Fruit fly (Drosophila melanogaster): ENCODE measurements around the gene CG5909.
A peak's percentile ranks its signal among the peaks of the same experiment; 100 is the strongest.

The CG5909 gene

dm6 chr3R:27160858-27161257 is at the start of gene CG5909:
CG5909 (plus strand) TSS chr3R:27161158.
- TF ChIP-seq CG14711 (tag; optimal IDR thresholded peaks at IDR 0.05) (no peak), kay (GFP tag; ENCODE audit: borderline replicate concordance) (no peak), cic (GFP tag; optimal IDR thresholded peaks at IDR 0.05) (no peak), CG11617 (GFP tag; optimal IDR thresholded peaks at IDR 0.05) (no peak), Crg-1 (GFP tag; optimal IDR thresholded peaks at IDR 0.05) (no peak), CG7101 (tag; optimal IDR thresholded peaks at IDR 0.05) (no peak), Clk (GFP tag; optimal IDR thresholded peaks at IDR 0.05) (no peak), CG1620 (GFP tag; optimal IDR thresholded peaks at IDR 0.05) (no peak), ovo (GFP tag; optimal IDR thresholded peaks at IDR 0.05) (no peak), cnc (optimal IDR thresholded peaks at IDR 0.05) (no peak), bab1 (GFP tag; optimal IDR thresholded peaks at IDR 0.05) (no peak), CG33017 (tag; optimal IDR thresholded peaks at IDR 0.05) (no peak)

- peak; percentile 81 for TF ChIP-seq ovo (GFP tag; optimal IDR thresholded peaks at IDR 0.05)
- peak; percentile 96 for TF ChIP-seq cic (GFP tag; optimal IDR thresholded peaks at IDR 0.05)
- no peak for TF ChIP-seq kay (GFP tag; ENCODE audit: borderline replicate concordance)
- TF ChIP-seq CG33017 (tag; optimal IDR thresholded peaks at IDR 0.05) = peak; percentile 85
- peak; percentile 91 for TF ChIP-seq CG7045 (GFP tag; optimal IDR thresholded peaks at IDR 0.05)
- TF ChIP-seq CG5204 (GFP tag; optimal IDR thresholded peaks at IDR 0.05) = peak; percentile 88
- peak; percentile 92 for TF ChIP-seq bab1 (GFP tag; optimal IDR thresholded peaks at IDR 0.05)
- TF ChIP-seq pad (GFP tag; optimal IDR thresholded peaks at IDR 0.05) = peak; percentile 76
- no peak for TF ChIP-seq cnc (optimal IDR thresholded peaks at IDR 0.05)
- TF ChIP-seq tj (GFP tag; optimal IDR thresholded peaks at IDR 0.05) = peak; percentile 86
- TF ChIP-seq CG11617 (GFP tag; optimal IDR thresholded peaks at IDR 0.05) = peak; percentile 90
- peak; percentile 83 for TF ChIP-seq Clk (GFP tag; optimal IDR thresholded peaks at IDR 0.05)
- TF ChIP-seq CG12768 (GFP tag; optimal IDR thresholded peaks at IDR 0.05) = peak; percentile 90
- peak; percentile 93 for TF ChIP-seq toe (GFP tag; optimal IDR thresholded peaks at IDR 0.05)
- peak; percentile 90 for TF ChIP-seq Mnt (GFP tag; optimal IDR thresholded peaks at IDR 0.05)
- peak; percentile 91 for TF ChIP-seq CG1620 (GFP tag; optimal IDR thresholded peaks at IDR 0.05)
- TF ChIP-seq Hr96 (GFP tag; optimal IDR thresholded peaks at IDR 0.05) = peak; percentile 84
- peak; percentile 85 for TF ChIP-seq CG14711 (tag; optimal IDR thresholded peaks at IDR 0.05)
- TF ChIP-seq Crg-1 (GFP tag; optimal IDR thresholded peaks at IDR 0.05) = peak; percentile 83
- TF ChIP-seq CG7101 (tag; optimal IDR thresholded peaks at IDR 0.05) = peak; percentile 86
These were observed 49.0 kb upstream of the CG5909 start, which contains the start of the genes gb and CG5815 for dm6 chr3R:27111784-27112602. gb (minus strand) TSS chr3R:27112270. CG5815 (plus strand) TSS chr3R:27112566.

- TF ChIP-seq CG1620 (GFP tag; optimal IDR thresholded peaks at IDR 0.05) (no peak), cnc (optimal IDR thresholded peaks at IDR 0.05) (no peak), CG5204 (GFP tag; optimal IDR thresholded peaks at IDR 0.05) (no peak), Clk (GFP tag; optimal IDR thresholded peaks at IDR 0.05) (no peak), CG12768 (GFP tag; optimal IDR thresholded peaks at IDR 0.05) (no peak), CG7045 (GFP tag; optimal IDR thresholded peaks at IDR 0.05) (no peak), bab1 (GFP tag; optimal IDR thresholded peaks at IDR 0.05) (no peak), toe (GFP tag; optimal IDR thresholded peaks at IDR 0.05) (no peak), pad (GFP tag; optimal IDR thresholded peaks at IDR 0.05) (no peak), Crg-1 (GFP tag; optimal IDR thresholded peaks at IDR 0.05) (no peak), ovo (GFP tag; optimal IDR thresholded peaks at IDR 0.05) (no peak), kay (GFP tag; ENCODE audit: borderline replicate concordance) (no peak), CG11617 (GFP tag; optimal IDR thresholded peaks at IDR 0.05) (no peak), CG33017 (tag; optimal IDR thresholded peaks at IDR 0.05) (no peak), cic (GFP tag; optimal IDR thresholded peaks at IDR 0.05) (no peak)
These were observed 44.4 kb upstream of the CG5909 start, which contains the start of the genes CG6066 and CG5880 for dm6 chr3R:27116465-27117092. CG6066 (minus strand) TSS chr3R:27116707. CG5880 (plus strand) TSS chr3R:27116745.

- TF ChIP-seq CG1620 (GFP tag; optimal IDR thresholded peaks at IDR 0.05) (no peak), bab1 (GFP tag; optimal IDR thresholded peaks at IDR 0.05) (no peak), CG7045 (GFP tag; optimal IDR thresholded peaks at IDR 0.05) (no peak), CG14711 (tag; optimal IDR thresholded peaks at IDR 0.05) (no peak), Clk (GFP tag; optimal IDR thresholded peaks at IDR 0.05) (no peak), Hr96 (GFP tag; optimal IDR thresholded peaks at IDR 0.05) (no peak), Crg-1 (GFP tag; optimal IDR thresholded peaks at IDR 0.05) (no peak), CG5204 (GFP tag; optimal IDR thresholded peaks at IDR 0.05) (no peak), CG7101 (tag; optimal IDR thresholded peaks at IDR 0.05) (no peak), pad (GFP tag; optimal IDR thresholded peaks at IDR 0.05) (no peak)
These were observed 42.6 kb upstream of the CG5909 start, which contains the start of gene CG5882 for dm6 chr3R:27118346-27118745. CG5882 (plus strand) TSS chr3R:27118646.

- TF ChIP-seq CG14711 (tag; optimal IDR thresholded peaks at IDR 0.05) (no peak), bab1 (GFP tag; optimal IDR thresholded peaks at IDR 0.05) (no peak), cic (GFP tag; optimal IDR thresholded peaks at IDR 0.05) (no peak), Hr96 (GFP tag; optimal IDR thresholded peaks at IDR 0.05) (no peak), CG11617 (GFP tag; optimal IDR thresholded peaks at IDR 0.05) (no peak), tj (GFP tag; optimal IDR thresholded peaks at IDR 0.05) (no peak), cnc (optimal IDR thresholded peaks at IDR 0.05) (no peak), CG12768 (GFP tag; optimal IDR thresholded peaks at IDR 0.05) (no peak), Crg-1 (GFP tag; optimal IDR thresholded peaks at IDR 0.05) (no peak), CG33017 (tag; optimal IDR thresholded peaks at IDR 0.05) (no peak), CG7045 (GFP tag; optimal IDR thresholded peaks at IDR 0.05) (no peak), Clk (GFP tag; optimal IDR thresholded peaks at IDR 0.05) (no peak), Mnt (GFP tag; optimal IDR thresholded peaks at IDR 0.05) (no peak), CG1620 (GFP tag; optimal IDR thresholded peaks at IDR 0.05) (no peak), kay (GFP tag; ENCODE audit: borderline replicate concordance) (no peak), CG7101 (tag; optimal IDR thresholded peaks at IDR 0.05) (no peak), toe (GFP tag; optimal IDR thresholded peaks at IDR 0.05) (no peak)
These were observed 36.4 kb upstream of the CG5909 start, which contains the start of gene CG6059 for dm6 chr3R:27124588-27124987. CG6059 (minus strand) TSS chr3R:27124688.

Data from whole organism, adult.